Fruit fly (Drosophila melanogaster) Kc167 (cell line): ENCODE results near the gene CG13244.

Experiments used
- insv ChIP-seq: fragments of >200 bp; optimal IDR thresholded peaks from 3 replicates; lab custom pipeline; 2018; ENCODE audit warnings: missing external identifiers
- psq ChIP-seq: fragments of >200 bp; optimal IDR thresholded peaks from 2 replicates; lab custom pipeline; 2017; ENCODE audit warnings: missing external identifiers

dm6 chr2L:15907358-15907757 lies 9.3 kb upstream of the CG13244 start:
- no peak for TF ChIP-seq insv (lab: Kevin White, UChicago)
- no peak for TF ChIP-seq psq
